Fruit fly (Drosophila melanogaster) whole organism, prepupa: ENCODE data around the gene ohgt.

Source experiments
- Blimp-1 ChIP-seq: fragments of 200-800 bp; sonication (Bioruptor generic); optimal IDR thresholded peaks from 3 replicates; lab custom pipeline; 2017; ENCODE audit warnings: missing biosample characterization, missing genetic modification characterization, mild to moderate bottlenecking, moderate library complexity, missing genetic modification reagents
- CG10669 ChIP-seq: fragments of 200-800 bp; sonication (Bioruptor generic); optimal IDR thresholded peaks from 3 replicates; lab custom pipeline; 2018; ENCODE audit warnings: missing biosample characterization, mild to moderate bottlenecking, missing genetic modification characterization, moderate library complexity
- CG11294 ChIP-seq: fragments of 200-800 bp; sonication (Bioruptor generic); IDR thresholded peaks from 2 replicates; pipeline ENCODE4 v1.3.6; 2022; ENCODE audit warnings: missing biosample characterization, missing genetic modification characterization
- CG11762 ChIP-seq: fragments of 200-800 bp; sonication (Bioruptor generic); optimal IDR thresholded peaks from 3 replicates; lab custom pipeline; 2016; ENCODE audit warnings: missing biosample characterization, missing genetic modification characterization; ENCODE audit not compliant: insufficient read depth
- CG11902 ChIP-seq: fragments of 200-800 bp; sonication (Bioruptor generic); optimal IDR thresholded peaks from 3 replicates; lab custom pipeline; 2016; ENCODE audit warnings: missing biosample characterization, missing genetic modification characterization
- CG15336 ChIP-seq: fragments of 200-800 bp; sonication (Bioruptor generic); IDR thresholded peaks from 2 replicates; pipeline ENCODE4 v1.3.6; 2022; ENCODE audit warnings: missing biosample characterization, missing genetic modification characterization
- CG16779 ChIP-seq: fragments of 200-800 bp; sonication (Bioruptor generic); optimal IDR thresholded peaks from 3 replicates; lab custom pipeline; 2017; ENCODE audit warnings: missing biosample characterization, mild to moderate bottlenecking, missing genetic modification characterization
- CG3032 ChIP-seq: fragments of 200-800 bp; optimal IDR thresholded peaks from 2 replicates; lab custom pipeline; 2019; ENCODE audit warnings: missing biosample characterization, mild to moderate bottlenecking, missing genetic modification characterization, moderate library complexity
- CG31627 ChIP-seq: fragments of 200-800 bp; sonication (Bioruptor generic); optimal IDR thresholded peaks from 3 replicates; lab custom pipeline; 2016; ENCODE audit warnings: missing biosample characterization, missing genetic modification characterization
- CG32006 ChIP-seq: fragments of 200-800 bp; sonication (Bioruptor generic); optimal IDR thresholded peaks from 3 replicates; lab custom pipeline; 2017; ENCODE audit warnings: missing biosample characterization, mild to moderate bottlenecking, missing genetic modification characterization
- CG34406 ChIP-seq: fragments of 200-800 bp; sonication (Bioruptor generic); optimal IDR thresholded peaks from 3 replicates; lab custom pipeline; 2016; ENCODE audit warnings: missing biosample characterization, missing genetic modification characterization
- CG3919 ChIP-seq: fragments of 200-800 bp; sonication (Bioruptor generic); optimal IDR thresholded peaks from 3 replicates; lab custom pipeline; 2016; ENCODE audit warnings: missing biosample characterization, missing genetic modification characterization
- CG4318 ChIP-seq: fragments of 200-800 bp; sonication (Bioruptor generic); optimal IDR thresholded peaks from 3 replicates; lab custom pipeline; 2017; ENCODE audit warnings: missing biosample characterization, mild to moderate bottlenecking, missing genetic modification characterization
- CG6163 ChIP-seq: fragments of 200-800 bp; sonication (Bioruptor generic); IDR thresholded peaks from 3 replicates; pipeline ENCODE4 v1.3.6; 2022; ENCODE audit warnings: missing biosample characterization, missing genetic modification characterization
- CG6276 ChIP-seq: fragments of 200-800 bp; sonication (Bioruptor generic); optimal IDR thresholded peaks from 2 replicates; lab custom pipeline; 2017; ENCODE audit warnings: missing biosample characterization, mild to moderate bottlenecking, missing genetic modification characterization
- CG6792 ChIP-seq: fragments of 200-800 bp; sonication (Bioruptor generic); optimal IDR thresholded peaks from 3 replicates; lab custom pipeline; 2016; ENCODE audit warnings: missing biosample characterization, missing genetic modification characterization
- CG6808 ChIP-seq: fragments of 200-800 bp; sonication (Bioruptor generic); optimal IDR thresholded peaks from 3 replicates; lab custom pipeline; 2017; ENCODE audit warnings: missing biosample characterization, missing genetic modification characterization, mild to moderate bottlenecking, moderate library complexity, missing genetic modification reagents
- CG6854 ChIP-seq: fragments of 200-800 bp; sonication (Bioruptor generic); optimal IDR thresholded peaks from 2 replicates; lab custom pipeline; 2017; ENCODE audit warnings: missing biosample characterization, mild to moderate bottlenecking, missing genetic modification characterization
- CG7368 ChIP-seq: fragments of 200-800 bp; sonication (Bioruptor generic); optimal IDR thresholded peaks from 3 replicates; lab custom pipeline; 2016; ENCODE audit warnings: missing biosample characterization, missing genetic modification characterization
- CG8119 ChIP-seq: fragments of 200-800 bp; sonication (Bioruptor generic); IDR thresholded peaks from 3 replicates; pipeline ENCODE4 v1.3.6; 2022; ENCODE audit warnings: missing biosample characterization, missing genetic modification characterization
- CG8319 ChIP-seq: fragments of 200-800 bp; sonication (Bioruptor generic); optimal IDR thresholded peaks from 3 replicates; lab custom pipeline; 2016; ENCODE audit warnings: missing biosample characterization, missing genetic modification characterization
- CG8632 ChIP-seq: fragments of 200-800 bp; sonication (Bioruptor generic); optimal IDR thresholded peaks from 3 replicates; lab custom pipeline; 2016; ENCODE audit warnings: missing biosample characterization, missing genetic modification characterization
- CG9139 ChIP-seq: fragments of 200-800 bp; sonication (Bioruptor generic); optimal IDR thresholded peaks from 3 replicates; lab custom pipeline; 2017; ENCODE audit warnings: missing biosample characterization, mild to moderate bottlenecking, missing genetic modification characterization
- Eip75B ChIP-seq: fragments of 200-800 bp; sonication (Bioruptor generic); optimal IDR thresholded peaks from 3 replicates; lab custom pipeline; 2016; ENCODE audit warnings: missing biosample characterization, missing genetic modification characterization
- Ets21C ChIP-seq: fragments of 200-800 bp; sonication (Bioruptor generic); optimal IDR thresholded peaks from 3 replicates; lab custom pipeline; 2016; ENCODE audit warnings: missing biosample characterization, missing genetic modification characterization
- Ets96B ChIP-seq: fragments of 200-800 bp; optimal IDR thresholded peaks from 2 replicates; lab custom pipeline; 2019; ENCODE audit warnings: missing biosample characterization, mild to moderate bottlenecking, missing genetic modification characterization, moderate library complexity
- Hr38 ChIP-seq: sonication (Bioruptor generic); optimal IDR thresholded peaks from 2 replicates; lab custom pipeline; 2016; ENCODE audit warnings: missing biosample characterization, missing genetic modification characterization
- Hr39 ChIP-seq: fragments of 200-800 bp; sonication (Bioruptor generic); optimal IDR thresholded peaks from 2 replicates; lab custom pipeline; 2016; ENCODE audit warnings: missing biosample characterization, missing genetic modification characterization
- Hr4 ChIP-seq: fragments of 200-800 bp; sonication (Bioruptor generic); optimal IDR thresholded peaks from 3 replicates; lab custom pipeline; 2016; ENCODE audit warnings: missing biosample characterization, missing genetic modification characterization
- Lpt ChIP-seq: fragments of 200-800 bp; sonication (Bioruptor generic); optimal IDR thresholded peaks from 3 replicates; lab custom pipeline; 2016; ENCODE audit warnings: missing biosample characterization, missing genetic modification characterization
- Met ChIP-seq: fragments of 200-800 bp; sonication (Bioruptor generic); optimal IDR thresholded peaks from 3 replicates; lab custom pipeline; 2016; ENCODE audit warnings: missing biosample characterization, missing genetic modification characterization
- OdsH ChIP-seq: fragments of 200-800 bp; sonication (Bioruptor generic); optimal IDR thresholded peaks from 3 replicates; lab custom pipeline; 2016; ENCODE audit warnings: missing biosample characterization, missing genetic modification characterization
- Smox ChIP-seq: fragments of 200-800 bp; sonication (Bioruptor generic); optimal IDR thresholded peaks from 3 replicates; lab custom pipeline; 2016; ENCODE audit warnings: missing biosample characterization, missing genetic modification characterization
- Sox102F ChIP-seq: fragments of 200-800 bp; sonication (Bioruptor generic); optimal IDR thresholded peaks from 2 replicates; lab custom pipeline; 2016; ENCODE audit warnings: missing biosample characterization, mild to moderate bottlenecking, missing genetic modification characterization
- Sox14 ChIP-seq: fragments of 200-800 bp; sonication (Bioruptor generic); optimal IDR thresholded peaks from 3 replicates; lab custom pipeline; 2016; ENCODE audit warnings: missing biosample characterization, missing genetic modification characterization
- Sox15 ChIP-seq: fragments of 200-800 bp; sonication (Bioruptor generic); optimal IDR thresholded peaks from 3 replicates; lab custom pipeline; 2016; ENCODE audit warnings: missing biosample characterization, missing genetic modification characterization
- achi ChIP-seq: fragments of 200-800 bp; sonication (Bioruptor generic); optimal IDR thresholded peaks from 3 replicates; lab custom pipeline; 2016; ENCODE audit warnings: missing biosample characterization, missing genetic modification characterization
- acj6 ChIP-seq: fragments of 200-800 bp; sonication (Bioruptor generic); optimal IDR thresholded peaks from 3 replicates; lab custom pipeline; 2016; ENCODE audit warnings: missing biosample characterization, missing genetic modification characterization
- cyc ChIP-seq: fragments of 200-800 bp; sonication (Bioruptor generic); optimal IDR thresholded peaks from 3 replicates; lab custom pipeline; 2016; ENCODE audit warnings: missing biosample characterization, missing genetic modification characterization
- dac ChIP-seq: fragments of 200-800 bp; sonication (Bioruptor generic); optimal IDR thresholded peaks from 2 replicates; lab custom pipeline; 2017; ENCODE audit warnings: missing biosample characterization, mild to moderate bottlenecking, missing genetic modification characterization
- dsx ChIP-seq: fragments of 200-800 bp; optimal IDR thresholded peaks from 3 replicates; lab custom pipeline; 2019; ENCODE audit warnings: missing biosample characterization, mild to moderate bottlenecking, missing genetic modification characterization, moderate library complexity; ENCODE audit not compliant: poor library complexity, severe bottlenecking
- esn ChIP-seq: fragments of 200-800 bp; sonication (Bioruptor generic); optimal IDR thresholded peaks from 2 replicates; lab custom pipeline; 2016; ENCODE audit warnings: missing biosample characterization, mild to moderate bottlenecking, missing genetic modification characterization, moderate library complexity
- fd59A ChIP-seq: fragments of 200-800 bp; sonication (Bioruptor generic); optimal IDR thresholded peaks from 2 replicates; lab custom pipeline; 2017; ENCODE audit warnings: missing biosample characterization, mild to moderate bottlenecking, missing genetic modification characterization, missing genetic modification reagents
- fkh ChIP-seq: fragments of 200-800 bp; sonication (Bioruptor generic); optimal IDR thresholded peaks from 3 replicates; lab custom pipeline; 2017; ENCODE audit warnings: missing biosample characterization, mild to moderate bottlenecking, missing genetic modification characterization, moderate library complexity
- lz ChIP-seq: fragments of 200-800 bp; sonication (Bioruptor generic); optimal IDR thresholded peaks from 3 replicates; lab custom pipeline; 2016; ENCODE audit warnings: missing biosample characterization, missing genetic modification characterization
- net ChIP-seq: fragments of 200-800 bp; sonication (Bioruptor generic); optimal IDR thresholded peaks from 3 replicates; lab custom pipeline; 2016; ENCODE audit warnings: missing biosample characterization, missing genetic modification characterization
- salr ChIP-seq, 2 experiments: fragments of 200-800 bp; sonication (Bioruptor generic); optimal IDR thresholded peaks; 3 replicates each; lab custom pipeline; 2016 to 2018; ENCODE audit warnings: missing biosample characterization in 2 of 2, missing genetic modification characterization in 2 of 2, mild to moderate bottlenecking in 1 of 2
- spab ChIP-seq: fragments of 200-800 bp; sonication (Bioruptor generic); optimal IDR thresholded peaks from 2 replicates; lab custom pipeline; 2017; ENCODE audit warnings: missing biosample characterization, mild to moderate bottlenecking, missing genetic modification characterization, missing genetic modification reagents
- ss ChIP-seq, 2 experiments: fragments of 200-800 bp; sonication (Bioruptor generic); optimal IDR thresholded peaks; 2 replicates in 1 of 2; 3 replicates in 1 of 2; lab custom pipeline; 2017 to 2018; ENCODE audit warnings: mild to moderate bottlenecking in 2 of 2, missing biosample characterization in 2 of 2, missing genetic modification characterization in 2 of 2, moderate library complexity in 1 of 2
- svp ChIP-seq: fragments of 200-800 bp; sonication (Bioruptor generic); peaks from one replicate; lab custom pipeline; 2016; ENCODE audit warnings: missing biosample characterization, missing genetic modification characterization
- topi ChIP-seq: fragments of 200-800 bp; sonication (Bioruptor generic); optimal IDR thresholded peaks from 3 replicates; lab custom pipeline; 2016; ENCODE audit warnings: missing biosample characterization, missing genetic modification characterization
- vri ChIP-seq: fragments of 200-800 bp; sonication (Bioruptor generic); optimal IDR thresholded peaks from 3 replicates; lab custom pipeline; 2016; ENCODE audit warnings: missing biosample characterization, mild to moderate bottlenecking, missing genetic modification characterization

Gene ohgt

DNA sequence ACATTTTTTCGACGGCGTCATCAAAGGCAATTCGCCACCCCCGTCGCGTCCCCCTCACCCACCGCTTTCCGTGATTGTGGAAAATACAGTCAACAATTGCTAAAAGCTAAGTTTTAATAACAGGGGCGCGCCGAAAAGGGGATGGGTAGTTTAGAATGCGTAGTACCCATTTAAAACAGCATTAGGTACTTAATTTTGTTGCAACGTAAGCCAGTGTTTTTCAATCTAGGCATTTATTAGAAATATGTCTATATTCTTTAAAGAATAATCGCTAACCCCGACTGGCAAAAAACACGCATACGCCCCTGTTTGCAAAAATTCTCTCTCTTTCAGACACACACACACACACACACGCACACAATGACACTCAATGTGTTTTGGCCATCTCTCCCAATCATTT lies 35.9 kb downstream of the ohgt start:
- TF ChIP-seq salr (GFP tag; optimal IDR thresholded peaks at IDR 0.05; lab: Kevin White, UChicago) (peak; percentile 22 to 26), Sox15 (peak; percentile 49), topi (GFP tag; lab: Kevin White, UChicago) (peak; percentile 82), CG6854 (GFP tag; lab: Kevin White, UChicago) (no peak), CG8632 (peak; percentile 58), dac (peak; percentile 6), CG8319 (GFP tag; lab: Kevin White, UChicago) (peak; percentile 33), CG6163 (GFP tag; lab: Robert Waterston, UW) (peak; percentile 81), ss (GFP tag; optimal IDR thresholded peaks at IDR 0.05; lab: Kevin White, UChicago) (no peak), CG16779 (tag; lab: Kevin White, UChicago) (no peak), CG31627 (GFP tag; lab: Kevin White, UChicago) (peak; percentile 92), CG15336 (peak; percentile 53), fd59A (GFP tag; lab: Kevin White, UChicago) (peak; percentile 23), CG6276 (GFP tag; lab: Kevin White, UChicago) (no peak), CG8119 (GFP tag; lab: Robert Waterston, UW) (no peak), fkh (GFP tag; lab: Kevin White, UChicago) (peak; percentile 22), esn (peak; percentile 88), Blimp-1 (GFP tag; lab: Kevin White, UChicago) (peak; percentile 66), CG11902 (GFP tag; lab: Kevin White, UChicago) (peak; percentile 43), Smox (GFP tag; lab: Kevin White, UChicago) (peak; percentile 86), vri (GFP tag; lab: Kevin White, UChicago) (peak; percentile 92), CG9139 (no peak), CG10669 (peak; percentile 48), Lpt (GFP tag; lab: Kevin White, UChicago) (no peak), CG11762 (GFP tag; lab: Kevin White, UChicago) (no peak), CG34406 (GFP tag; lab: Kevin White, UChicago) (peak; percentile 67), CG4318 (no peak), acj6 (GFP tag; lab: Kevin White, UChicago) (peak; percentile 63), achi (peak; percentile 56), CG3032 (tag; lab: Kevin White, UChicago) (peak; percentile 52), Ets21C (peak; percentile 88), Hr38 (no peak), dsx (no peak), net (GFP tag; lab: Kevin White, UChicago) (peak; percentile 57), lz (peak; percentile 88), OdsH (GFP tag; lab: Kevin White, UChicago) (peak; percentile 57), Hr39 (GFP tag; lab: Kevin White, UChicago) (peak; percentile 91), CG6808 (GFP tag; lab: Kevin White, UChicago) (peak; percentile 12), CG6792 (GFP tag; lab: Kevin White, UChicago) (peak; percentile 67), Sox102F (GFP tag; lab: Kevin White, UChicago) (peak; percentile 81), CG32006 (GFP tag; lab: Kevin White, UChicago) (peak; percentile 32), svp (GFP tag; lab: Kevin White, UChicago) (peak; percentile 86), Ets96B (tag; lab: Kevin White, UChicago) (peak; percentile 41), Sox14 (GFP tag; lab: Kevin White, UChicago) (peak; percentile 84), cyc (peak; percentile 85), CG7368 (GFP tag; lab: Kevin White, UChicago) (peak; percentile 34), Hr4 (GFP tag; lab: Kevin White, UChicago) (peak; percentile 11), spab (GFP tag; lab: Kevin White, UChicago) (peak; percentile 13), Eip75B (peak; percentile 50), CG3919 (GFP tag; lab: Kevin White, UChicago) (peak; percentile 34), Met (GFP tag; lab: Kevin White, UChicago) (peak; percentile 88), CG11294 (GFP tag; lab: Robert Waterston, UW) (peak; percentile 35; the same call in 1 of the 2 replicates)
